Worm (Caenorhabditis elegans) whole organism, L1 larva: ENCODE results near the gene sqv-4.

Source experiments
- ama-1 ChIP-seq: fragments of 150-350 bp; optimal IDR thresholded peaks from 2 replicates; lab custom pipeline; 2014
- ceh-63 ChIP-seq: fragments of 200-800 bp; sonication (Bioruptor generic); optimal IDR thresholded peaks from 2 replicates; lab custom pipeline; 2018; ENCODE audit warnings: mild to moderate bottlenecking, missing genetic modification characterization, missing compliant biosample characterization
- grh-1 ChIP-seq: fragments of 200-800 bp; sonication (Bioruptor generic); IDR thresholded peaks from 2 replicates; pipeline ENCODE4 v1.3.6; 2022; ENCODE audit warnings: missing genetic modification reagents, missing genetic modification characterization, missing compliant biosample characterization
- isw-1 ChIP-seq: fragments of 200-800 bp; sonication (Bioruptor generic); IDR thresholded peaks from 2 replicates; pipeline ENCODE4 v1.3.6; 2022; ENCODE audit warnings: missing genetic modification characterization, missing compliant biosample characterization
- jun-1 ChIP-seq: fragments of 150-350 bp; optimal IDR thresholded peaks from 2 replicates; lab custom pipeline; 2014; ENCODE audit warnings: missing biosample characterization, missing genetic modification reagents, missing genetic modification characterization
- lin-15B ChIP-seq: fragments of 150-350 bp; sonication (generic microtip); optimal IDR thresholded peaks from 3 replicates; lab custom pipeline; 2014; ENCODE audit warnings: missing biosample characterization, missing genetic modification characterization
- nhr-28 ChIP-seq: fragments of 150-350 bp; optimal IDR thresholded peaks from 2 replicates; lab custom pipeline; 2014; ENCODE audit warnings: missing biosample characterization, missing genetic modification characterization
- ztf-11 ChIP-seq, 2 experiments: sonication (generic microtip); optimal IDR thresholded peaks; 2 replicates each; lab custom pipeline; 2016 to 2017; ENCODE audit warnings: missing genetic modification characterization in 2 of 2, missing biosample characterization in 1 of 2, missing compliant biosample characterization in 1 of 2

DNA sequence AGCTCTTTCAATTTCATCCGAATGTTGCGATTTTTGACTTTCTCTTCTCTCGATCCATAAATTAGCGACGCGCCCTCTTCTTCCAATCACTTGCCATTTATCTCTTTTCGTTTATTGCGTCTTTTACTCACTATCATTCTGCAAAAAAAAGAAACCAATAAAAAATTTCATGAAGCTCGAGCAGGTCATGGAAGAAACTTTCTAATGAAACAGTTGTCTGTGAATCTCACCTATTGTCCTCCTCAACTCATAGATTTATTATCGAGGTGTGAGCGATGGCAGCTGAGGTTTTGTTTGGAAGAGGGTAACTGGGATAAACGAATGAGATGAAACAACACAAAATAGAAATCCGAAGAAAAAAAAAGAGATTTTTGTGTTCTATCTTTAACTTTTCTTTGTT, 3.0 kb upstream of the sqv-4 start:
- no peak for TF ChIP-seq ceh-63 (GFP tag; lab: Kevin White, UChicago)
- TF ChIP-seq isw-1 (GFP tag; lab: Robert Waterston, UW): no peak
- no peak for TF ChIP-seq grh-1 (GFP tag; lab: Robert Waterston, UW)
- no peak for TF ChIP-seq nhr-28 (tag; lab: Kevin White, UChicago)
- TF ChIP-seq ztf-11 (tag; optimal IDR thresholded peaks at IDR 0.05; lab: Kevin White, UChicago): no peak
- no peak for TF ChIP-seq lin-15B (tag; lab: Kevin White, UChicago)
- TF ChIP-seq jun-1 (tag; lab: Kevin White, UChicago): no peak
- no peak for TF ChIP-seq ama-1 (lab: Kevin White, UChicago)
